Worm (Caenorhabditis elegans) whole organism, mixed stage, embryonic: ENCODE results near the gene Y39B6A.37.

ENCODE experiments used
- M03D4.4 ChIP-seq: sonication (generic microtip); optimal IDR thresholded peaks from 2 replicates; lab custom pipeline; 2017; ENCODE audit warnings: mild to moderate bottlenecking, missing genetic modification characterization, missing compliant biosample characterization
- bed-3 ChIP-seq: fragments of 200-800 bp; sonication (Bioruptor generic); optimal IDR thresholded peaks from 3 replicates; lab custom pipeline; 2018; ENCODE audit warnings: mild to moderate bottlenecking, missing genetic modification characterization, moderate library complexity, missing compliant biosample characterization
- blmp-1 ChIP-seq: fragments of 150-350 bp; optimal IDR thresholded peaks from 2 replicates; lab custom pipeline; 2014; ENCODE audit warnings: missing biosample characterization, missing genetic modification characterization
- ceh-39 ChIP-seq: fragments of 150-350 bp; optimal IDR thresholded peaks from 2 replicates; lab custom pipeline; 2014; ENCODE audit warnings: missing biosample characterization, missing genetic modification characterization
- ceh-43 ChIP-seq: fragments of 200-800 bp; sonication (Bioruptor generic); optimal IDR thresholded peaks from 2 replicates; lab custom pipeline; 2018; ENCODE audit warnings: mild to moderate bottlenecking, missing genetic modification characterization, moderate library complexity, missing compliant biosample characterization
- ceh-83 ChIP-seq: fragments of 200-800 bp; sonication (Bioruptor generic); optimal IDR thresholded peaks from 2 replicates; lab custom pipeline; 2018; ENCODE audit warnings: mild to moderate bottlenecking, missing genetic modification characterization, missing compliant biosample characterization
- ces-1 ChIP-seq: fragments of 150-350 bp; optimal IDR thresholded peaks from 2 replicates; lab custom pipeline; 2014; ENCODE audit warnings: missing biosample characterization, missing genetic modification reagents, missing genetic modification characterization
- cnd-1 ChIP-seq: fragments of 200-800 bp; sonication (Bioruptor generic); optimal IDR thresholded peaks from 2 replicates; lab custom pipeline; 2018; ENCODE audit warnings: mild to moderate bottlenecking, missing genetic modification characterization, missing compliant biosample characterization
- drap-1 ChIP-seq: fragments of 200-800 bp; sonication (Bioruptor generic); optimal IDR thresholded peaks from 3 replicates; lab custom pipeline; 2018; ENCODE audit warnings: mild to moderate bottlenecking, missing genetic modification characterization, missing compliant biosample characterization
- elt-1 ChIP-seq: sonication (generic microtip); optimal IDR thresholded peaks from 2 replicates; lab custom pipeline; 2017; ENCODE audit warnings: missing genetic modification characterization, mild to moderate bottlenecking, missing compliant biosample characterization, antibody characterized with exemption, moderate library complexity, borderline replicate concordance; ENCODE audit not compliant: insufficient read depth
- elt-3 ChIP-seq: fragments of 150-350 bp; optimal IDR thresholded peaks from 2 replicates; lab custom pipeline; 2014; ENCODE audit warnings: missing biosample characterization, missing genetic modification characterization
- flh-1 ChIP-seq: fragments of 200-800 bp; sonication (Bioruptor generic); optimal IDR thresholded peaks from 2 replicates; lab custom pipeline; 2018; ENCODE audit warnings: mild to moderate bottlenecking, missing genetic modification characterization, moderate library complexity, missing compliant biosample characterization
- ham-2 ChIP-seq: fragments of 200-800 bp; sonication (Bioruptor generic); optimal IDR thresholded peaks from 2 replicates; lab custom pipeline; 2018; ENCODE audit warnings: mild to moderate bottlenecking, missing genetic modification characterization, missing compliant biosample characterization
- hlh-1 ChIP-seq: fragments of 150-350 bp; optimal IDR thresholded peaks from 2 replicates; lab custom pipeline; 2014; ENCODE audit warnings: missing biosample characterization, missing genetic modification reagents, missing genetic modification characterization
- lin-13 ChIP-seq: fragments of 150-350 bp; optimal IDR thresholded peaks from 2 replicates; lab custom pipeline; 2014; ENCODE audit warnings: missing biosample characterization, missing genetic modification characterization
- lin-32 ChIP-seq: fragments of 200-800 bp; sonication (Bioruptor generic); optimal IDR thresholded peaks from 2 replicates; lab custom pipeline; 2018; ENCODE audit warnings: mild to moderate bottlenecking, missing genetic modification characterization, missing compliant biosample characterization
- lsy-2 ChIP-seq: fragments of 150-350 bp; optimal IDR thresholded peaks from 2 replicates; lab custom pipeline; 2014; ENCODE audit warnings: missing biosample characterization, missing genetic modification characterization
- mab-5 ChIP-seq: fragments of 150-350 bp; optimal IDR thresholded peaks from 2 replicates; lab custom pipeline; 2014; ENCODE audit warnings: missing biosample characterization, missing genetic modification characterization
- mep-1 ChIP-seq: fragments of 150-350 bp; optimal IDR thresholded peaks from 2 replicates; lab custom pipeline; 2017; ENCODE audit warnings: missing biosample characterization, missing genetic modification reagents, missing genetic modification characterization, inconsistent platforms
- nhr-12 ChIP-seq: fragments of 150-350 bp; optimal IDR thresholded peaks from 2 replicates; lab custom pipeline; 2014; ENCODE audit warnings: missing biosample characterization, missing genetic modification characterization
- nhr-2 ChIP-seq: fragments of 150-350 bp; optimal IDR thresholded peaks from 2 replicates; lab custom pipeline; 2014; ENCODE audit warnings: missing biosample characterization, missing genetic modification characterization
- nhr-237 ChIP-seq: fragments of 150-350 bp; optimal IDR thresholded peaks from 2 replicates; lab custom pipeline; 2014; ENCODE audit warnings: missing biosample characterization, missing genetic modification characterization
- nhr-28 ChIP-seq: fragments of 150-350 bp; optimal IDR thresholded peaks from 2 replicates; lab custom pipeline; 2014; ENCODE audit warnings: missing biosample characterization, missing genetic modification characterization
- nhr-76 ChIP-seq: sonication (generic microtip); optimal IDR thresholded peaks from 2 replicates; lab custom pipeline; 2017; ENCODE audit warnings: missing biosample characterization, missing genetic modification characterization
- pha-4 ChIP-seq: fragments of 150-350 bp; optimal IDR thresholded peaks from 2 replicates; lab custom pipeline; 2018; ENCODE audit warnings: missing biosample characterization, missing genetic modification reagents, missing genetic modification characterization
- sem-2 ChIP-seq: fragments of 200-800 bp; sonication (Bioruptor generic); optimal IDR thresholded peaks from 2 replicates; lab custom pipeline; 2018; ENCODE audit warnings: mild to moderate bottlenecking, missing genetic modification characterization, missing compliant biosample characterization
- snpc-4 ChIP-seq: fragments of 150-350 bp; optimal IDR thresholded peaks from 2 replicates; lab custom pipeline; 2014; ENCODE audit warnings: missing biosample characterization, missing genetic modification characterization
- sptf-1 ChIP-seq: sonication (generic microtip); optimal IDR thresholded peaks from 2 replicates; lab custom pipeline; 2017; ENCODE audit warnings: mild to moderate bottlenecking, missing genetic modification characterization, moderate library complexity, missing compliant biosample characterization
- tbx-8 ChIP-seq: fragments of 200-800 bp; sonication (Bioruptor generic); optimal IDR thresholded peaks from 2 replicates; lab custom pipeline; 2018; ENCODE audit warnings: mild to moderate bottlenecking, missing genetic modification characterization, moderate library complexity, missing compliant biosample characterization
- unc-120 ChIP-seq: sonication (generic microtip); optimal IDR thresholded peaks from 2 replicates; lab custom pipeline; 2017; ENCODE audit warnings: missing genetic modification characterization, missing compliant biosample characterization; ENCODE audit not compliant: poor library complexity, severe bottlenecking
- unc-62 ChIP-seq: fragments of 150-350 bp; optimal IDR thresholded peaks from 2 replicates; lab custom pipeline; 2014; ENCODE audit warnings: missing biosample characterization, missing genetic modification reagents, missing genetic modification characterization
- zip-8 ChIP-seq: fragments of 150-350 bp; optimal IDR thresholded peaks from 2 replicates; lab custom pipeline; 2014; ENCODE audit warnings: missing biosample characterization, missing genetic modification characterization
- ztf-11 ChIP-seq: fragments of 150-350 bp; optimal IDR thresholded peaks from 2 replicates; lab custom pipeline; 2014; ENCODE audit warnings: missing biosample characterization, missing genetic modification characterization

The Y39B6A.37 gene

ce11 chrV:19027338-19027737 is 36.7 kb downstream of the Y39B6A.37 start:
- no peak for TF ChIP-seq ztf-11 (tag; lab: Kevin White, UChicago)
- TF ChIP-seq sem-2 (GFP tag; lab: Kevin White, UChicago), result no peak
- TF ChIP-seq nhr-237 (tag; lab: Kevin White, UChicago), result no peak
- no peak for TF ChIP-seq zip-8
- TF ChIP-seq nhr-76 (tag; lab: Kevin White, UChicago), result no peak
- TF ChIP-seq nhr-12 (tag; lab: Kevin White, UChicago), result no peak
- no peak for TF ChIP-seq pha-4
- TF ChIP-seq ceh-43 (GFP tag; lab: Kevin White, UChicago), result no peak
- TF ChIP-seq snpc-4, result no peak
- no peak for TF ChIP-seq lin-13
- TF ChIP-seq nhr-28, result no peak
- TF ChIP-seq lsy-2, result no peak
- TF ChIP-seq M03D4.4, result no peak
- no peak for TF ChIP-seq cnd-1 (tag; lab: Kevin White, UChicago)
- no peak for TF ChIP-seq unc-62 (GFP tag; lab: Kevin White, UChicago)

ce11 chrV:19031456-19031855 is 40.8 kb downstream of the Y39B6A.37 start, which contains the start of gene Y39B6A.27:
TSS of gene Y39B6A.27 (plus strand) at chrV:19031756.
- no peak for TF ChIP-seq mab-5 (tag; lab: Kevin White, UChicago)
- TF ChIP-seq zip-8, result no peak
- no peak for TF ChIP-seq flh-1 (GFP tag; lab: Kevin White, UChicago)
- no peak for TF ChIP-seq drap-1
- no peak for TF ChIP-seq hlh-1 (tag; lab: Kevin White, UChicago)
- TF ChIP-seq cnd-1 (tag; lab: Kevin White, UChicago), result no peak
- TF ChIP-seq lin-13, result no peak
- no peak for TF ChIP-seq nhr-2 (tag; lab: Kevin White, UChicago)
- no peak for TF ChIP-seq mep-1 (tag; lab: Kevin White, UChicago)
- TF ChIP-seq sptf-1 (tag; lab: Kevin White, UChicago), result no peak
- TF ChIP-seq tbx-8 (GFP tag; lab: Kevin White, UChicago), result no peak
- no peak for TF ChIP-seq blmp-1 (tag; lab: Kevin White, UChicago)
- TF ChIP-seq unc-120, result no peak
- no peak for TF ChIP-seq lin-32 (GFP tag; lab: Kevin White, UChicago)
- no peak for TF ChIP-seq nhr-237 (tag; lab: Kevin White, UChicago)
- no peak for TF ChIP-seq elt-3 (tag; lab: Kevin White, UChicago)
- no peak for TF ChIP-seq ceh-39 (tag; lab: Kevin White, UChicago)
- no peak for TF ChIP-seq ces-1
- no peak for TF ChIP-seq ham-2
- TF ChIP-seq nhr-12 (tag; lab: Kevin White, UChicago), result no peak
- TF ChIP-seq, all 35 proteins: peak for 0

ce11 chrV:19036061-19036460 is 45.4 kb downstream of the Y39B6A.37 start:
- TF ChIP-seq M03D4.4 (no peak), ztf-11 (tag; lab: Kevin White, UChicago) (no peak), flh-1 (GFP tag; lab: Kevin White, UChicago) (no peak), sptf-1 (tag; lab: Kevin White, UChicago) (no peak), lsy-2 (no peak), tbx-8 (GFP tag; lab: Kevin White, UChicago) (no peak), pha-4 (no peak), bed-3 (no peak), elt-3 (tag; lab: Kevin White, UChicago) (no peak), ceh-39 (tag; lab: Kevin White, UChicago) (no peak), nhr-237 (tag; lab: Kevin White, UChicago) (no peak), ham-2 (no peak), cnd-1 (tag; lab: Kevin White, UChicago) (no peak), unc-120 (no peak), unc-62 (GFP tag; lab: Kevin White, UChicago) (no peak), mab-5 (tag; lab: Kevin White, UChicago) (no peak), snpc-4 (no peak), lin-13 (no peak), mep-1 (tag; lab: Kevin White, UChicago) (no peak)

ce11 chrV:19037222-19037621 is 46.6 kb downstream of the Y39B6A.37 start, which contains the start of gene asp-17:
TSS of gene asp-17 (minus strand) at chrV:19037322.
- TF ChIP-seq blmp-1 (tag; lab: Kevin White, UChicago), result no peak
- TF ChIP-seq flh-1 (GFP tag; lab: Kevin White, UChicago), result no peak
- TF ChIP-seq cnd-1 (tag; lab: Kevin White, UChicago), result no peak
- no peak for TF ChIP-seq nhr-76 (tag; lab: Kevin White, UChicago)
- no peak for TF ChIP-seq ceh-83
- TF ChIP-seq snpc-4, result no peak
- TF ChIP-seq elt-3 (tag; lab: Kevin White, UChicago), result no peak
- TF ChIP-seq M03D4.4, result no peak
- TF ChIP-seq elt-1 (tag; lab: Kevin White, UChicago), result no peak
- no peak for TF ChIP-seq ham-2
- no peak for TF ChIP-seq nhr-237 (tag; lab: Kevin White, UChicago)
- TF ChIP-seq unc-62 (GFP tag; lab: Kevin White, UChicago), result no peak
- no peak for TF ChIP-seq lsy-2
- no peak for TF ChIP-seq nhr-28
- TF ChIP-seq lin-13, result no peak
- TF ChIP-seq hlh-1 (tag; lab: Kevin White, UChicago), result no peak
- TF ChIP-seq ceh-43 (GFP tag; lab: Kevin White, UChicago), result no peak
- no peak for TF ChIP-seq ztf-11 (tag; lab: Kevin White, UChicago)
- TF ChIP-seq lin-32 (GFP tag; lab: Kevin White, UChicago), result no peak
- TF ChIP-seq sem-2 (GFP tag; lab: Kevin White, UChicago), result no peak
